Worm (Caenorhabditis elegans) whole organism, L2 larva: ENCODE results near the gene R09H10.6.

ENCODE experiments used
- R02D3.7 ChIP-seq: fragments of 150-350 bp; optimal IDR thresholded peaks from 2 replicates; lab custom pipeline; 2014; ENCODE audit warnings: missing biosample characterization, missing genetic modification characterization
- fos-1 ChIP-seq: fragments of 150-350 bp; optimal IDR thresholded peaks from 2 replicates; lab custom pipeline; 2014; ENCODE audit warnings: missing biosample characterization, missing genetic modification characterization
- lin-39 ChIP-seq: fragments of 150-350 bp; optimal IDR thresholded peaks from 2 replicates; lab custom pipeline; 2014; ENCODE audit warnings: missing biosample characterization, missing genetic modification reagents, missing genetic modification characterization
- lsy-2 ChIP-seq, 2 experiments: fragments of 150-350 bp in 1 of 2; sonication (generic microtip) in 1 of 2; optimal IDR thresholded peaks; 2 replicates each; lab custom pipeline; 2014 to 2017; ENCODE audit warnings: missing biosample characterization in 2 of 2, missing genetic modification characterization in 2 of 2
- mdl-1 ChIP-seq, 2 experiments: fragments of 150-350 bp in 1 of 2; sonication (generic microtip) in 1 of 2; optimal IDR thresholded peaks; 2 replicates each; lab custom pipeline; 2017; ENCODE audit warnings: missing biosample characterization in 2 of 2, missing genetic modification characterization in 2 of 2
- nhr-10 ChIP-seq: sonication (generic microtip); optimal IDR thresholded peaks from 2 replicates; lab custom pipeline; 2017; ENCODE audit warnings: missing biosample characterization, missing genetic modification characterization
- nhr-25 ChIP-seq: fragments of 150-350 bp; sonication (generic microtip); optimal IDR thresholded peaks from 3 replicates; lab custom pipeline; 2014; ENCODE audit warnings: missing biosample characterization, missing genetic modification characterization
- peb-1 ChIP-seq: fragments of 150-350 bp; optimal IDR thresholded peaks from 2 replicates; lab custom pipeline; 2014; ENCODE audit warnings: missing biosample characterization, missing genetic modification characterization
- unc-55 ChIP-seq: fragments of 150-350 bp; sonication (generic microtip); optimal IDR thresholded peaks from 3 replicates; lab custom pipeline; 2014; ENCODE audit warnings: missing biosample characterization, missing genetic modification reagents, missing genetic modification characterization
- ztf-11 ChIP-seq: sonication (generic microtip); optimal IDR thresholded peaks from 2 replicates; lab custom pipeline; 2017; ENCODE audit warnings: missing biosample characterization, missing genetic modification characterization

DNA sequence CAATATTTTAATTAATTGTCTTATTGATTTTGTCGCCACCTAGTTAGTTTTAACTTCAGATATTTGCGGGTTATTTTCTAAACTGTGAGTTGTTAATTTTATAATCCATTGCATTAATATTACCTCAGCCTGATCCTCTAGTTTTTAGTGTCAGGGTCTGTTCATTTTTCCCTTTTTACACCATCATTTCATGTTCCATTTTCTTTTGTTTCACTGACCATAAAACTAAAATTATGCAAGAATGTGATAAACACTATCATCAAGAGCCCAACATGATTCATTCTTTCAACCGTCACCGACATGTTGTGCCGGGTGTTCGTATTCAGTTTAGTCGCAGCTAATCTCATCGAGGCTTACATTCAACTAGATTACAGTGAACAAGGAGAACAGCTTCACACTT, 30.6 kb downstream of the R09H10.6 start, which contains the start of gene F56C4.2:
- TF ChIP-seq lsy-2 (tag; optimal IDR thresholded peaks at IDR 0.05; lab: Kevin White, UChicago) (no peak), unc-55 (GFP tag; lab: Kevin White, UChicago) (no peak), fos-1 (tag; lab: Kevin White, UChicago) (no peak), mdl-1 (tag; optimal IDR thresholded peaks at IDR 0.05; lab: Kevin White, UChicago) (no peak), ztf-11 (no peak), peb-1 (tag; lab: Kevin White, UChicago) (no peak), nhr-10 (tag; lab: Kevin White, UChicago) (no peak), lin-39 (tag; lab: Kevin White, UChicago) (no peak), R02D3.7 (tag; lab: Kevin White, UChicago) (no peak), nhr-25 (tag; lab: Kevin White, UChicago) (no peak)
